Worm (Caenorhabditis elegans): ENCODE results near the gene F42A9.3.

- TF ChIP-seq nhr-11 (tag; optimal IDR thresholded peaks at IDR 0.05) (no peak), ceh-82 (tag; optimal IDR thresholded peaks at IDR 0.05) (no peak), snpc-4 (tag; optimal IDR thresholded peaks at IDR 0.05) (no peak), mdl-1 (tag; optimal IDR thresholded peaks at IDR 0.05) (no peak), nhr-77 (tag; optimal IDR thresholded peaks at IDR 0.05) (no peak), nhr-25 (tag; optimal IDR thresholded peaks at IDR 0.05) (no peak), mab-5 (tag; optimal IDR thresholded peaks at IDR 0.05) (no peak), lin-11 (tag; optimal IDR thresholded peaks at IDR 0.05) (no peak), nhr-23 (tag; optimal IDR thresholded peaks at IDR 0.05) (no peak), ama-1 (optimal IDR thresholded peaks at IDR 0.05) (no peak), sma-9 (GFP tag; optimal IDR thresholded peaks at IDR 0.05) (no peak), sma-9 (tag; optimal IDR thresholded peaks at IDR 0.05) (no peak), elt-1 (tag; optimal IDR thresholded peaks at IDR 0.05) (no peak)
Observed at ce11 chrIV:8617047-8617446, at the start of gene F42A9.3, which contains the start of gene F42A9.7.

Data from whole organism, L2 larva.